Fruit fly (Drosophila melanogaster): Measurements from ENCODE around the gene CG42780.

CG42780 gene

DNA sequence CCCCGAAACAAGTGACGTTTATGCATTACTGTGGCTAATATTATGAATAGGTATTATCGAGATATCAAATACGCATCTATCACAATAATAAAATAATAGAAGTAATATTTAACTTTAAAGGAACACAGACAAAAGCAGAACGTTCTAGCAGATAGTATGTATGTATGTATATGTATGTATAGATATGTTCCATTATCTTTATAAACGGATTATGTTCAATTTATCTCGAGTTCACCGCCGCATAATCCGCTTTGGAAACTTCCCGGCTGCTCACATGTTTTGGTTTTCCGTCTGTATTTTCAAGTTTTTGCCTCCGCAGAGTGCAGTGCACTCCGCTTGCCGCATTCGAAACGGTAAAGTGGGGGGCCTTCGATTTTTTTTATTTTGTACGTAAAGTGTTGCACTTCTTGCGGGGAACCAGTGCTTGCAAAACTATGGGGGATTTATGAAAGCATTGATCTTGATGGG, 3.6 kb upstream of the CG42780 start (continued):
- TF ChIP-seq CG13424 (tag; optimal IDR thresholded peaks at IDR 0.05) (peak; percentile 56), sens-2 (GFP tag; IDR thresholded peaks at IDR 0.05) (peak; percentile 19), NK7.1 (GFP tag; optimal IDR thresholded peaks at IDR 0.05) (no peak), CG17359 (tag; optimal IDR thresholded peaks at IDR 0.05) (peak; percentile 38), CG2712 (tag; optimal IDR thresholded peaks at IDR 0.05) (peak; percentile 71), gem (tag; optimal IDR thresholded peaks at IDR 0.05) (peak; percentile 71), stc (GFP tag; IDR thresholded peaks at IDR 0.05) (no peak), Hmx (GFP tag; optimal IDR thresholded peaks at IDR 0.05) (no peak), CG4328 (GFP tag; optimal IDR thresholded peaks at IDR 0.05) (no peak), CG4707 (GFP tag; optimal IDR thresholded peaks at IDR 0.05) (peak; percentile 66), CG8281 (tag; optimal IDR thresholded peaks at IDR 0.05) (peak; percentile 12), Max (GFP tag; optimal IDR thresholded peaks at IDR 0.05) (no peak), Oli (tag; optimal IDR thresholded peaks at IDR 0.05) (peak; percentile 19), corto (GFP tag; optimal IDR thresholded peaks at IDR 0.05) (peak; percentile 60), Xrp1 (GFP tag; IDR thresholded peaks at IDR 0.05) (peak; percentile 66), D19A (tag; optimal IDR thresholded peaks at IDR 0.05) (peak; percentile 51), lbe (GFP tag; optimal IDR thresholded peaks at IDR 0.05) (peak; percentile 56), CG18599 (GFP tag; optimal IDR thresholded peaks at IDR 0.05) (peak; percentile 4), CG8388 (GFP tag; optimal IDR thresholded peaks at IDR 0.05) (peak; percentile 55), CG6689 (GFP tag; IDR thresholded peaks at IDR 0.05) (0 out of 2 replicates have a peak, but pooled peaks have one; percentile 8), onecut (GFP tag; IDR thresholded peaks at IDR 0.05) (peak; percentile 58), dmrt99B (tag; optimal IDR thresholded peaks at IDR 0.05) (peak; percentile 56), CG12236 (GFP tag; optimal IDR thresholded peaks at IDR 0.05) (no peak), CG1792 (GFP tag; optimal IDR thresholded peaks at IDR 0.05) (no peak), CG3281 (GFP tag; optimal IDR thresholded peaks at IDR 0.05) (no peak), nom (GFP tag; optimal IDR thresholded peaks at IDR 0.05) (peak; percentile 62), Drgx (GFP tag; IDR thresholded peaks at IDR 0.05) (peak; percentile 60), CG18262 (tag; optimal IDR thresholded peaks at IDR 0.05) (peak; percentile 10), sens (GFP tag) (peak; percentile 94), CG4424 (GFP tag; optimal IDR thresholded peaks at IDR 0.05) (peak; percentile 4), CG8359 (GFP tag; optimal IDR thresholded peaks at IDR 0.05; ENCODE audit: borderline replicate concordance) (peak; percentile 65), CG4404 (GFP tag; IDR thresholded peaks at IDR 0.05) (no peak), CG2678 (tag; optimal IDR thresholded peaks at IDR 0.05) (peak; percentile 75)

- TF ChIP-seq CG4360 (GFP tag; IDR thresholded peaks at IDR 0.05) (no peak), CG12942 (GFP tag; optimal IDR thresholded peaks at IDR 0.05) (peak; percentile 14), trem (tag; optimal IDR thresholded peaks at IDR 0.05) (peak; percentile 60), maf-S (GFP tag; optimal IDR thresholded peaks at IDR 0.05) (no peak), mld (GFP tag; IDR thresholded peaks at IDR 0.05; ENCODE audit: partially characterized antibody) (no peak), CG12104 (GFP tag; optimal IDR thresholded peaks at IDR 0.05) (peak; percentile 58), NC2β (GFP tag; optimal IDR thresholded peaks at IDR 0.05) (no peak), stwl (tag; optimal IDR thresholded peaks at IDR 0.05) (no peak), luna (GFP tag; optimal IDR thresholded peaks at IDR 0.05) (no peak), CG14860 (GFP tag; IDR thresholded peaks at IDR 0.05; ENCODE audit: partially characterized antibody) (no peak), Sin3A (optimal IDR thresholded peaks at IDR 0.05) (no peak), Sox102F (GFP tag; optimal IDR thresholded peaks at IDR 0.05) (peak; percentile 82), CG2129 (GFP tag; IDR thresholded peaks at IDR 0.05; ENCODE audit: partially characterized antibody) (no peak), CG3281 (GFP tag; optimal IDR thresholded peaks at IDR 0.05) (peak; percentile 77), crc (GFP tag; optimal IDR thresholded peaks at IDR 0.05) (no peak), emc (GFP tag; optimal IDR thresholded peaks at IDR 0.05) (no peak), CG10959 (GFP tag; IDR thresholded peaks at IDR 0.05) (0 out of 2 replicates have a peak, but pooled peaks have one; percentile 14), CG2120 (GFP tag; optimal IDR thresholded peaks at IDR 0.05) (peak; percentile 12), corto (GFP tag; optimal IDR thresholded peaks at IDR 0.05) (no peak), CG3407 (GFP tag; optimal IDR thresholded peaks at IDR 0.05) (peak; percentile 35), Ets65A (GFP tag) (no peak)
Measured at dm6 chrX:7334801-7335176, 2.8 kb upstream of the CG42780 start.
